Worm (Caenorhabditis elegans): ENCODE results near the gene myrf-2.

Gene myrf-2

DNA sequence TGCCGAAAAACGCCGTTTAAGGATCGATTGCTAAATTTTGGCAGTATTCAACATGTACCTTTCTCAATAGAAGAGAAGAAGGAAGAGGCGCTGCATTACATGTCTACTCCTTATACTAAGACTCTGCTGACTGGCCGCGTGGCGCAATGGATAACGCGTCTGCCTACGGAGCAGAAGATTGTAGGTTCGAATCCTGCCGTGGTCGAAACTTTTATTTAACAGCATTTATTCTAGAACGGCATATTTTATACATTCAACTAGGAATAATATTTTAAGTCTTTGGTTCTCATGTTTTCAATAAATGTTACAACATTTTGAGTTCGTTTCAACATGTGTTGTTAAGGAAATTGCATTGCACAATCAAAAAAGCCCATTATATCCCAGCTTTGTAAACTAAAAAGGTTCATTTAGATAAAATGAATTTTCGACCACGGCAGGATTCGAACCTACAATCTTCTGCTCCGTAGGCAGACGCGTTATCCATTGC lies 61.6 kb downstream of the myrf-2 start:
- peak; percentile 22 for TF ChIP-seq elt-1 (tag; optimal IDR thresholded peaks at IDR 0.05; ENCODE audit: borderline replicate concordance, insufficient read depth)
- TF ChIP-seq ces-1 (GFP tag; optimal IDR thresholded peaks at IDR 0.05) = peak; percentile 23
- peak; percentile 53 for TF ChIP-seq pha-4 (tag; optimal IDR thresholded peaks at IDR 0.05)
- peak; percentile 21 for TF ChIP-seq flh-1 (GFP tag; optimal IDR thresholded peaks at IDR 0.05)
- peak; percentile 59 for TF ChIP-seq ham-2 (GFP tag; optimal IDR thresholded peaks at IDR 0.05)
- peak; percentile 28 for TF ChIP-seq mep-1 (tag; optimal IDR thresholded peaks at IDR 0.05)
- peak; percentile 70 for TF ChIP-seq sem-2 (GFP tag; optimal IDR thresholded peaks at IDR 0.05)
- TF ChIP-seq mls-2 (tag; optimal IDR thresholded peaks at IDR 0.05) = peak; percentile 81
- TF ChIP-seq tbx-8 (GFP tag; optimal IDR thresholded peaks at IDR 0.05) = peak; percentile 49
- peak; percentile 86 for TF ChIP-seq drap-1 (GFP tag; optimal IDR thresholded peaks at IDR 0.05)
- TF ChIP-seq sptf-1 (tag; optimal IDR thresholded peaks at IDR 0.05) = peak; percentile 82
- peak; percentile 88 for TF ChIP-seq ceh-83 (GFP tag; optimal IDR thresholded peaks at IDR 0.05)
- TF ChIP-seq lin-32 (GFP tag; optimal IDR thresholded peaks at IDR 0.05) = peak; percentile 60
- peak; percentile 84 for TF ChIP-seq M03D4.4 (tag; optimal IDR thresholded peaks at IDR 0.05)
- TF ChIP-seq bed-3 (GFP tag; optimal IDR thresholded peaks at IDR 0.05) = peak; percentile 65
- TF ChIP-seq unc-62 (GFP tag; optimal IDR thresholded peaks at IDR 0.05) = peak; percentile 38
- peak; percentile 81 for TF ChIP-seq cnd-1 (tag; optimal IDR thresholded peaks at IDR 0.05)
- peak; percentile 29 for TF ChIP-seq ceh-43 (GFP tag; optimal IDR thresholded peaks at IDR 0.05)
- peak; percentile 64 for TF ChIP-seq unc-120 (tag; optimal IDR thresholded peaks at IDR 0.05; ENCODE audit: poor library complexity, severe bottlenecking)

Measured in whole organism, mixed stage, embryonic.